Worm (Caenorhabditis elegans): ENCODE results near the gene lmtr-5.

DNA sequence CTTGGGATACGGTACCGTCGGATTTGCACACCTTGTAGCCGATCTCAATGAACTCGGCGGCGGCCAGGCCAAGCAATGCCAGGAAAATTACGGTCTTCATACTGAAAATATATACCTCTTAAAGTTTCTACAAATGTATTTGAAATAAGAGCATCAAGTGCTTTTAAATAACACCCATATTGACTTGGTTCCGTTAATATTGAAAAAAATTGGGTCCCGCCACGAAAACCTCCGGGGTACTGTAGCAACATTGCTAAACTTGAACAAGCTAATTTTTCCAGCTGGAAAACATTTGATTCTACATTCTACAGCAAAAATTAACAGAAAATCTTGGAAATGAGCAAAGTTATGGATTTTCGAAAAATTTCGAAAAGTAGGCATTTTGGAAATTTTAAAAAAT lies 15.9 kb downstream of the lmtr-5 start, which contains the start of gene heh-1:
- TF ChIP-seq snpc-4 (tag; optimal IDR thresholded peaks at IDR 0.05) = no peak
- TF ChIP-seq nhr-28 (tag; optimal IDR thresholded peaks at IDR 0.05) = no peak
- TF ChIP-seq ces-1 (GFP tag; optimal IDR thresholded peaks at IDR 0.05) = no peak
- no peak for TF ChIP-seq ztf-11 (tag; optimal IDR thresholded peaks at IDR 0.05)
- peak; percentile 62 for TF ChIP-seq aha-1 (tag)
- no peak for TF ChIP-seq lim-7 (GFP tag; IDR thresholded peaks at IDR 0.05)
- no peak for TF ChIP-seq php-3 (GFP tag; IDR thresholded peaks at IDR 0.05)
- TF ChIP-seq daf-12 (tag; optimal IDR thresholded peaks at IDR 0.05) = no peak

All from whole organism, L4 larva.